Fruit fly (Drosophila melanogaster) whole organism, prepupa: Measurements from ENCODE around the gene CG4607.

Experiments
- CG10631 ChIP-seq: fragments of 200-800 bp; sonication (Bioruptor generic); optimal IDR thresholded peaks from 2 replicates; lab custom pipeline; 2016; ENCODE audit warnings: missing biosample characterization, missing genetic modification characterization
- CG10669 ChIP-seq: fragments of 200-800 bp; sonication (Bioruptor generic); optimal IDR thresholded peaks from 3 replicates; lab custom pipeline; 2018; ENCODE audit warnings: missing biosample characterization, mild to moderate bottlenecking, missing genetic modification characterization, moderate library complexity
- CG11294 ChIP-seq: fragments of 200-800 bp; sonication (Bioruptor generic); IDR thresholded peaks from 2 replicates; pipeline ENCODE4 v1.3.6; 2022; ENCODE audit warnings: missing biosample characterization, missing genetic modification characterization
- CG11902 ChIP-seq: fragments of 200-800 bp; sonication (Bioruptor generic); optimal IDR thresholded peaks from 3 replicates; lab custom pipeline; 2016; ENCODE audit warnings: missing biosample characterization, missing genetic modification characterization
- CG15336 ChIP-seq: fragments of 200-800 bp; sonication (Bioruptor generic); IDR thresholded peaks from 2 replicates; pipeline ENCODE4 v1.3.6; 2022; ENCODE audit warnings: missing biosample characterization, missing genetic modification characterization
- CG1621 ChIP-seq: fragments of 200-800 bp; sonication (Bioruptor generic); optimal IDR thresholded peaks from 3 replicates; lab custom pipeline; 2018; ENCODE audit warnings: missing biosample characterization, mild to moderate bottlenecking, missing genetic modification characterization
- CG16779 ChIP-seq: fragments of 200-800 bp; sonication (Bioruptor generic); optimal IDR thresholded peaks from 3 replicates; lab custom pipeline; 2017; ENCODE audit warnings: missing biosample characterization, mild to moderate bottlenecking, missing genetic modification characterization
- CG3032 ChIP-seq: fragments of 200-800 bp; optimal IDR thresholded peaks from 2 replicates; lab custom pipeline; 2019; ENCODE audit warnings: missing biosample characterization, mild to moderate bottlenecking, missing genetic modification characterization, moderate library complexity
- CG31627 ChIP-seq: fragments of 200-800 bp; sonication (Bioruptor generic); optimal IDR thresholded peaks from 3 replicates; lab custom pipeline; 2016; ENCODE audit warnings: missing biosample characterization, missing genetic modification characterization
- CG32006 ChIP-seq: fragments of 200-800 bp; sonication (Bioruptor generic); optimal IDR thresholded peaks from 3 replicates; lab custom pipeline; 2017; ENCODE audit warnings: missing biosample characterization, mild to moderate bottlenecking, missing genetic modification characterization
- CG34406 ChIP-seq: fragments of 200-800 bp; sonication (Bioruptor generic); optimal IDR thresholded peaks from 3 replicates; lab custom pipeline; 2016; ENCODE audit warnings: missing biosample characterization, missing genetic modification characterization
- CG3919 ChIP-seq: fragments of 200-800 bp; sonication (Bioruptor generic); optimal IDR thresholded peaks from 3 replicates; lab custom pipeline; 2016; ENCODE audit warnings: missing biosample characterization, missing genetic modification characterization
- CG4318 ChIP-seq: fragments of 200-800 bp; sonication (Bioruptor generic); optimal IDR thresholded peaks from 3 replicates; lab custom pipeline; 2017; ENCODE audit warnings: missing biosample characterization, mild to moderate bottlenecking, missing genetic modification characterization
- CG6163 ChIP-seq: fragments of 200-800 bp; sonication (Bioruptor generic); IDR thresholded peaks from 3 replicates; pipeline ENCODE4 v1.3.6; 2022; ENCODE audit warnings: missing biosample characterization, missing genetic modification characterization
- CG6276 ChIP-seq: fragments of 200-800 bp; sonication (Bioruptor generic); optimal IDR thresholded peaks from 2 replicates; lab custom pipeline; 2017; ENCODE audit warnings: missing biosample characterization, mild to moderate bottlenecking, missing genetic modification characterization
- CG6792 ChIP-seq: fragments of 200-800 bp; sonication (Bioruptor generic); optimal IDR thresholded peaks from 3 replicates; lab custom pipeline; 2016; ENCODE audit warnings: missing biosample characterization, missing genetic modification characterization
- CG7368 ChIP-seq: fragments of 200-800 bp; sonication (Bioruptor generic); optimal IDR thresholded peaks from 3 replicates; lab custom pipeline; 2016; ENCODE audit warnings: missing biosample characterization, missing genetic modification characterization
- CG8319 ChIP-seq: fragments of 200-800 bp; sonication (Bioruptor generic); optimal IDR thresholded peaks from 3 replicates; lab custom pipeline; 2016; ENCODE audit warnings: missing biosample characterization, missing genetic modification characterization
- CG9139 ChIP-seq: fragments of 200-800 bp; sonication (Bioruptor generic); optimal IDR thresholded peaks from 3 replicates; lab custom pipeline; 2017; ENCODE audit warnings: missing biosample characterization, mild to moderate bottlenecking, missing genetic modification characterization
- Eip75B ChIP-seq: fragments of 200-800 bp; sonication (Bioruptor generic); optimal IDR thresholded peaks from 3 replicates; lab custom pipeline; 2016; ENCODE audit warnings: missing biosample characterization, missing genetic modification characterization
- Eip78C ChIP-seq: fragments of 200-800 bp; sonication (Bioruptor generic); peaks from one replicate; lab custom pipeline; 2016; ENCODE audit warnings: missing biosample characterization, missing genetic modification characterization
- Eip93F ChIP-seq: fragments of 200-800 bp; sonication (Bioruptor generic); optimal IDR thresholded peaks from 2 replicates; lab custom pipeline; 2016; ENCODE audit warnings: missing biosample characterization, mild to moderate bottlenecking, missing genetic modification characterization
- Ets21C ChIP-seq: fragments of 200-800 bp; sonication (Bioruptor generic); optimal IDR thresholded peaks from 3 replicates; lab custom pipeline; 2016; ENCODE audit warnings: missing biosample characterization, missing genetic modification characterization
- Hr38 ChIP-seq: sonication (Bioruptor generic); optimal IDR thresholded peaks from 2 replicates; lab custom pipeline; 2016; ENCODE audit warnings: missing biosample characterization, missing genetic modification characterization
- Met ChIP-seq: fragments of 200-800 bp; sonication (Bioruptor generic); optimal IDR thresholded peaks from 3 replicates; lab custom pipeline; 2016; ENCODE audit warnings: missing biosample characterization, missing genetic modification characterization
- OdsH ChIP-seq: fragments of 200-800 bp; sonication (Bioruptor generic); optimal IDR thresholded peaks from 3 replicates; lab custom pipeline; 2016; ENCODE audit warnings: missing biosample characterization, missing genetic modification characterization
- Smox ChIP-seq: fragments of 200-800 bp; sonication (Bioruptor generic); optimal IDR thresholded peaks from 3 replicates; lab custom pipeline; 2016; ENCODE audit warnings: missing biosample characterization, missing genetic modification characterization
- Sox14 ChIP-seq: fragments of 200-800 bp; sonication (Bioruptor generic); optimal IDR thresholded peaks from 3 replicates; lab custom pipeline; 2016; ENCODE audit warnings: missing biosample characterization, missing genetic modification characterization
- Sox15 ChIP-seq: fragments of 200-800 bp; sonication (Bioruptor generic); optimal IDR thresholded peaks from 3 replicates; lab custom pipeline; 2016; ENCODE audit warnings: missing biosample characterization, missing genetic modification characterization
- achi ChIP-seq: fragments of 200-800 bp; sonication (Bioruptor generic); optimal IDR thresholded peaks from 3 replicates; lab custom pipeline; 2016; ENCODE audit warnings: missing biosample characterization, missing genetic modification characterization
- dac ChIP-seq: fragments of 200-800 bp; sonication (Bioruptor generic); optimal IDR thresholded peaks from 2 replicates; lab custom pipeline; 2017; ENCODE audit warnings: missing biosample characterization, mild to moderate bottlenecking, missing genetic modification characterization
- dsx ChIP-seq: fragments of 200-800 bp; optimal IDR thresholded peaks from 3 replicates; lab custom pipeline; 2019; ENCODE audit warnings: missing biosample characterization, mild to moderate bottlenecking, missing genetic modification characterization, moderate library complexity; ENCODE audit not compliant: poor library complexity, severe bottlenecking
- eg ChIP-seq: fragments of 200-800 bp; sonication (Bioruptor generic); IDR thresholded peaks from 3 replicates; pipeline ENCODE4 v1.3.6; 2022; ENCODE audit warnings: missing biosample characterization, missing genetic modification characterization
- fd59A ChIP-seq: fragments of 200-800 bp; sonication (Bioruptor generic); optimal IDR thresholded peaks from 2 replicates; lab custom pipeline; 2017; ENCODE audit warnings: missing biosample characterization, mild to moderate bottlenecking, missing genetic modification characterization, missing genetic modification reagents
- fkh ChIP-seq: fragments of 200-800 bp; sonication (Bioruptor generic); optimal IDR thresholded peaks from 3 replicates; lab custom pipeline; 2017; ENCODE audit warnings: missing biosample characterization, mild to moderate bottlenecking, missing genetic modification characterization, moderate library complexity
- lz ChIP-seq: fragments of 200-800 bp; sonication (Bioruptor generic); optimal IDR thresholded peaks from 3 replicates; lab custom pipeline; 2016; ENCODE audit warnings: missing biosample characterization, missing genetic modification characterization
- net ChIP-seq: fragments of 200-800 bp; sonication (Bioruptor generic); optimal IDR thresholded peaks from 3 replicates; lab custom pipeline; 2016; ENCODE audit warnings: missing biosample characterization, missing genetic modification characterization
- salr ChIP-seq, 2 experiments: fragments of 200-800 bp; sonication (Bioruptor generic); optimal IDR thresholded peaks; 3 replicates each; lab custom pipeline; 2016 to 2018; ENCODE audit warnings: missing biosample characterization in 2 of 2, missing genetic modification characterization in 2 of 2, mild to moderate bottlenecking in 1 of 2
- spab ChIP-seq: fragments of 200-800 bp; sonication (Bioruptor generic); optimal IDR thresholded peaks from 2 replicates; lab custom pipeline; 2017; ENCODE audit warnings: missing biosample characterization, mild to moderate bottlenecking, missing genetic modification characterization, missing genetic modification reagents
- ss ChIP-seq, 2 experiments: fragments of 200-800 bp; sonication (Bioruptor generic); optimal IDR thresholded peaks; 2 replicates in 1 of 2; 3 replicates in 1 of 2; lab custom pipeline; 2017 to 2018; ENCODE audit warnings: mild to moderate bottlenecking in 2 of 2, missing biosample characterization in 2 of 2, missing genetic modification characterization in 2 of 2, moderate library complexity in 1 of 2
- svp ChIP-seq: fragments of 200-800 bp; sonication (Bioruptor generic); peaks from one replicate; lab custom pipeline; 2016; ENCODE audit warnings: missing biosample characterization, missing genetic modification characterization
- topi ChIP-seq: fragments of 200-800 bp; sonication (Bioruptor generic); optimal IDR thresholded peaks from 3 replicates; lab custom pipeline; 2016; ENCODE audit warnings: missing biosample characterization, missing genetic modification characterization

The CG4607 gene

dm6 chrX:7101302-7102012, 32.2 kb downstream of the CG4607 start (continued):
- TF ChIP-seq salr (GFP tag; optimal IDR thresholded peaks at IDR 0.05; lab: Kevin White, UChicago), result peak; percentile 80 to 88
- TF ChIP-seq CG32006 (GFP tag; lab: Kevin White, UChicago), result peak; percentile 94
- TF ChIP-seq dac, result peak; percentile 70
- peak; percentile 89 for TF ChIP-seq CG6792
- TF ChIP-seq topi (GFP tag; lab: Kevin White, UChicago), result peak; percentile 79
- TF ChIP-seq CG7368 (GFP tag; lab: Kevin White, UChicago), result peak; percentile 65
- TF ChIP-seq Eip78C (GFP tag; lab: Kevin White, UChicago), result peak; percentile 96
- TF ChIP-seq CG34406 (GFP tag; lab: Kevin White, UChicago), result peak; percentile 88
- peak; percentile 84 for TF ChIP-seq CG10669 (GFP tag; lab: Kevin White, UChicago)
- TF ChIP-seq ss (GFP tag; optimal IDR thresholded peaks at IDR 0.05; lab: Kevin White, UChicago), result peak; percentile 87 to 91
- TF ChIP-seq CG10631 (GFP tag; lab: Kevin White, UChicago), result peak; percentile 90
- TF ChIP-seq CG8319 (GFP tag; lab: Kevin White, UChicago), result peak; percentile 51

DNA sequence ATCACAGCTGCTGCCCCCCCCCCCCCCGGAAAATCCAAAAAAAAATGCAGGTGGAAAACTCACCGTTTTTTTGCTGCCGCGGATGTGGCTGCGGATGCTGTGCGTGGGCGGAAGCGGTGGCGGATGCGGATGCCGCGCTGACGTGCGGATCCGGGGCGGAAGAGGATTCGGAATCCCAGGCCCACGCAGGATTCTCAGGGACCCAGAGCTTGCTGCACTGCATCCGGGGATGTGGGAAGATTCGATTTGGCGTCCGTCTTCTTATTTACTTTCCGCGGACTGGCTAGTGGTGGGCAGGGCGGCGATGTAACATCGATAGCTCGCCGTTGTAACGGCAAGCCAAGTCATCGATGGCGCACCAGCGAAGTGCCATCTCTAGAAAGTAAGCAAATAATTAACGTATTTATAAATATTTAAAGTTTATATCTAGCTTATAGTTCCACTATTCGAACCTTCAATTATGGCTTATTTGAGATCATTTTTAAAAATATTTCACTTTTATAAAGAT, 32.9 kb downstream of the CG4607 start, which contains the start of gene CG4615:
CG4615 (minus strand) TSS at position 288 of the 508 bp plus-strand sequence.
- TF ChIP-seq CG31627 (GFP tag; lab: Kevin White, UChicago) (no peak), achi (GFP tag; lab: Kevin White, UChicago) (no peak), CG15336 (GFP tag; lab: Robert Waterston, UW) (no peak), Smox (peak; percentile 8), eg (GFP tag; lab: Robert Waterston, UW) (no peak), Eip78C (GFP tag; lab: Kevin White, UChicago) (peak; percentile 36), Eip75B (GFP tag; lab: Kevin White, UChicago) (no peak), dac (no peak), fkh (GFP tag; lab: Kevin White, UChicago) (peak; percentile 99)

- peak in 1 of 2 experiments; percentile 14 for TF ChIP-seq salr (GFP tag; optimal IDR thresholded peaks at IDR 0.05; lab: Kevin White, UChicago)
- no peak for TF ChIP-seq CG31627 (GFP tag; lab: Kevin White, UChicago)
- TF ChIP-seq CG6163 (GFP tag; lab: Robert Waterston, UW), result 0 out of 3 replicates have a peak, but pooled peaks have one; percentile 7
- TF ChIP-seq Smox, result no peak
- no peak for TF ChIP-seq eg (GFP tag; lab: Robert Waterston, UW)
- no peak for TF ChIP-seq CG15336 (GFP tag; lab: Robert Waterston, UW)
- peak; percentile 0 for TF ChIP-seq lz (GFP tag; lab: Kevin White, UChicago)
- no peak for TF ChIP-seq CG4318 (GFP tag; lab: Kevin White, UChicago)
- TF ChIP-seq CG34406 (GFP tag; lab: Kevin White, UChicago), result peak; percentile 16
- no peak for TF ChIP-seq fd59A
- TF ChIP-seq dac, result no peak
- no peak for TF ChIP-seq CG10669 (GFP tag; lab: Kevin White, UChicago)
- no peak for TF ChIP-seq Eip93F
- TF ChIP-seq Met (GFP tag; lab: Kevin White, UChicago), result no peak
- TF ChIP-seq net (GFP tag; lab: Kevin White, UChicago), result no peak
- TF ChIP-seq CG16779 (tag; lab: Kevin White, UChicago), result no peak
- no peak for TF ChIP-seq Eip75B (GFP tag; lab: Kevin White, UChicago)
- no peak for TF ChIP-seq achi (GFP tag; lab: Kevin White, UChicago)
- no peak for TF ChIP-seq spab (GFP tag; lab: Kevin White, UChicago)
- no peak for TF ChIP-seq CG9139 (GFP tag; lab: Kevin White, UChicago)
- no peak for TF ChIP-seq Sox15 (GFP tag; lab: Kevin White, UChicago)
- no peak; the same call in 1 of the 2 replicates for TF ChIP-seq CG11294
- TF ChIP-seq Eip78C (GFP tag; lab: Kevin White, UChicago), result peak; percentile 49
- TF ChIP-seq CG10631 (GFP tag; lab: Kevin White, UChicago), result peak; percentile 40
- TF ChIP-seq CG6276, result no peak
- TF ChIP-seq svp (GFP tag; lab: Kevin White, UChicago), result peak; percentile 73
- no peak for TF ChIP-seq CG11902 (GFP tag; lab: Kevin White, UChicago)
- peak; percentile 24 for TF ChIP-seq CG3032 (tag; lab: Kevin White, UChicago)
- TF ChIP-seq CG6792, result peak; percentile 7
- TF ChIP-seq Sox14 (GFP tag; lab: Kevin White, UChicago), result peak; percentile 21
- TF ChIP-seq dsx (GFP tag; lab: Kevin White, UChicago), result peak; percentile 12
- no peak for TF ChIP-seq CG1621 (tag; lab: Kevin White, UChicago)
- peak; percentile 9 for TF ChIP-seq OdsH (GFP tag; lab: Kevin White, UChicago)
- peak in 1 of 2 experiments; percentile 26 for TF ChIP-seq ss (GFP tag; optimal IDR thresholded peaks at IDR 0.05; lab: Kevin White, UChicago)
- TF ChIP-seq CG3919 (GFP tag; lab: Kevin White, UChicago), result no peak
- no peak for TF ChIP-seq CG8319 (GFP tag; lab: Kevin White, UChicago)
- no peak for TF ChIP-seq Hr38 (GFP tag; lab: Kevin White, UChicago)
- no peak for TF ChIP-seq Ets21C (GFP tag; lab: Kevin White, UChicago)
Measured at dm6 chrX:7104400-7105068, 35.3 kb downstream of the CG4607 start, which contains the start of the genes CG4617 and CG8300. Gene CG4617 (minus strand): TSS chrX:7104491. Gene CG8300 (plus strand): TSS chrX:7104885.
